Fruit fly (Drosophila melanogaster) whole organism, embryonic: ENCODE measurements around the gene RpL37A.
A peak's percentile ranks its signal among the peaks of the same experiment; 100 is the strongest.

Experiments used
- Bgb ChIP-seq: fragments of 200-800 bp; sonication (Bioruptor generic); IDR thresholded peaks from 2 replicates; pipeline ENCODE4 v1.3.6; 2022; ENCODE audit warnings: missing biosample characterization, missing genetic modification characterization; ENCODE audit not compliant: partially characterized antibody
- Blimp-1 ChIP-seq: fragments of 200-800 bp; sonication (Bioruptor generic); optimal IDR thresholded peaks from 3 replicates; lab custom pipeline; 2018; ENCODE audit warnings: missing biosample characterization, missing genetic modification characterization, mild to moderate bottlenecking, moderate library complexity, missing genetic modification reagents
- CG10209 ChIP-seq: fragments of 200-800 bp; sonication (Bioruptor generic); optimal IDR thresholded peaks from 3 replicates; lab custom pipeline; 2017; ENCODE audit warnings: missing biosample characterization, mild to moderate bottlenecking, missing genetic modification characterization, missing genetic modification reagents
- CG10274 ChIP-seq: fragments of 200-800 bp; sonication (Bioruptor generic); optimal IDR thresholded peaks from 3 replicates; lab custom pipeline; 2017; ENCODE audit warnings: missing biosample characterization, mild to moderate bottlenecking, missing genetic modification characterization
- CG11695 ChIP-seq: fragments of 200-800 bp; sonication (Bioruptor generic); IDR thresholded peaks from 3 replicates; pipeline ENCODE4 v1.3.6; 2022; ENCODE audit warnings: missing biosample characterization, missing genetic modification characterization
- CG13424 ChIP-seq: fragments of 200-800 bp; sonication (Bioruptor generic); optimal IDR thresholded peaks from 2 replicates; lab custom pipeline; 2019; ENCODE audit warnings: missing biosample characterization, mild to moderate bottlenecking, missing genetic modification characterization, moderate library complexity
- CG14667 ChIP-seq: fragments of 200-800 bp; sonication (Bioruptor generic); IDR thresholded peaks from 2 replicates; pipeline ENCODE4 v1.3.6; 2022; ENCODE audit warnings: missing biosample characterization, missing genetic modification characterization
- CG1647 ChIP-seq: fragments of 200-800 bp; sonication (Bioruptor generic); optimal IDR thresholded peaks from 3 replicates; lab custom pipeline; 2016; ENCODE audit warnings: missing biosample characterization, missing genetic modification characterization
- CG18476 ChIP-seq: fragments of 200-800 bp; sonication (Bioruptor generic); optimal IDR thresholded peaks from 2 replicates; lab custom pipeline; 2016; ENCODE audit warnings: missing biosample characterization, mild to moderate bottlenecking, missing genetic modification characterization
- CG18599 ChIP-seq: fragments of 200-800 bp; sonication (Bioruptor generic); optimal IDR thresholded peaks from 3 replicates; lab custom pipeline; 2017; ENCODE audit warnings: missing biosample characterization, missing genetic modification characterization, mild to moderate bottlenecking, moderate library complexity, missing genetic modification reagents
- CG2120 ChIP-seq: fragments of 200-800 bp; sonication (Bioruptor generic); optimal IDR thresholded peaks from 3 replicates; lab custom pipeline; 2016; ENCODE audit warnings: missing biosample characterization, missing genetic modification characterization
- CG2199 ChIP-seq: fragments of 200-800 bp; sonication (Bioruptor generic); IDR thresholded peaks from 3 replicates; pipeline ENCODE4 v1.3.6; 2022; ENCODE audit warnings: missing biosample characterization, missing genetic modification characterization
- CG3163 ChIP-seq: fragments of 200-800 bp; sonication (Bioruptor generic); optimal IDR thresholded peaks from 3 replicates; lab custom pipeline; 2016; ENCODE audit warnings: missing biosample characterization, missing genetic modification characterization
- CG32532 ChIP-seq: fragments of 200-800 bp; sonication (Bioruptor generic); IDR thresholded peaks from 2 replicates; pipeline ENCODE4 v1.3.6; 2022; ENCODE audit warnings: missing biosample characterization, missing genetic modification characterization
- CG33557 ChIP-seq: fragments of 200-800 bp; sonication (Bioruptor generic); optimal IDR thresholded peaks from 2 replicates; lab custom pipeline; 2019; ENCODE audit warnings: missing biosample characterization, mild to moderate bottlenecking, missing genetic modification characterization, moderate library complexity
- CG34376 ChIP-seq: fragments of 200-800 bp; sonication (Bioruptor generic); optimal IDR thresholded peaks from 2 replicates; lab custom pipeline; 2018; ENCODE audit warnings: missing biosample characterization, mild to moderate bottlenecking, missing genetic modification characterization
- CG3995 ChIP-seq: fragments of 200-800 bp; sonication (Bioruptor generic); optimal IDR thresholded peaks from 3 replicates; lab custom pipeline; 2016; ENCODE audit warnings: missing biosample characterization, missing genetic modification characterization
- CG42726 ChIP-seq: fragments of 200-800 bp; sonication (Bioruptor generic); IDR thresholded peaks from 2 replicates; pipeline ENCODE4 v1.3.6; 2022; ENCODE audit warnings: missing biosample characterization, missing genetic modification characterization; ENCODE audit not compliant: partially characterized antibody
- CG4617 ChIP-seq: fragments of 200-800 bp; sonication (Bioruptor generic); optimal IDR thresholded peaks from 3 replicates; lab custom pipeline; 2016; ENCODE audit warnings: missing biosample characterization, missing genetic modification characterization, borderline replicate concordance
- CG6791 ChIP-seq: fragments of 200-800 bp; sonication (Bioruptor generic); IDR thresholded peaks from 3 replicates; pipeline ENCODE4 v1.3.6; 2022; ENCODE audit warnings: missing biosample characterization, missing genetic modification characterization; ENCODE audit not compliant: partially characterized antibody
- CG7839 ChIP-seq: fragments of 200-800 bp; sonication (Bioruptor generic); optimal IDR thresholded peaks from 3 replicates; lab custom pipeline; 2018; ENCODE audit warnings: missing biosample characterization, mild to moderate bottlenecking, missing genetic modification characterization, moderate library complexity
- CG8388 ChIP-seq: fragments of 200-800 bp; sonication (Bioruptor generic); optimal IDR thresholded peaks from 2 replicates; lab custom pipeline; 2019; ENCODE audit warnings: missing biosample characterization, mild to moderate bottlenecking, missing genetic modification characterization, moderate library complexity
- CG8944 ChIP-seq: fragments of 200-800 bp; sonication (Bioruptor generic); optimal IDR thresholded peaks from 3 replicates; lab custom pipeline; 2016; ENCODE audit warnings: missing biosample characterization, missing genetic modification characterization
- Dfd ChIP-seq, 2 experiments: fragments of >200 bp; optimal IDR thresholded peaks; 2 replicates each; lab custom pipeline; 2017; ENCODE audit warnings: missing biosample characterization in 2 of 2, missing genetic modification characterization in 2 of 2
- Elba2 ChIP-seq: fragments of 200-800 bp; sonication (Bioruptor generic); optimal IDR thresholded peaks from 3 replicates; lab custom pipeline; 2016; ENCODE audit warnings: missing biosample characterization, missing genetic modification characterization
- Ets65A ChIP-seq: fragments of 200-800 bp; sonication (Bioruptor generic); peaks from one replicate; lab custom pipeline; 2016; ENCODE audit warnings: missing biosample characterization, missing genetic modification characterization
- H15 ChIP-seq: fragments of 200-800 bp; sonication (Bioruptor generic); IDR thresholded peaks from 3 replicates; pipeline ENCODE4 v1.3.6; 2022; ENCODE audit warnings: missing biosample characterization, missing genetic modification characterization
- HmgZ ChIP-seq: fragments of 200-800 bp; sonication (Bioruptor generic); optimal IDR thresholded peaks from 2 replicates; lab custom pipeline; 2018; ENCODE audit warnings: missing biosample characterization, mild to moderate bottlenecking, missing genetic modification characterization
- Lhr ChIP-seq: fragments of 200-800 bp; sonication (Bioruptor generic); optimal IDR thresholded peaks from 3 replicates; lab custom pipeline; 2017; ENCODE audit warnings: mild to moderate bottlenecking, missing biosample characterization, missing genetic modification reagents, missing genetic modification characterization
- Rfx ChIP-seq: fragments of 200-800 bp; sonication (Bioruptor generic); IDR thresholded peaks from 2 replicates; pipeline ENCODE4 v1.3.6; 2022; ENCODE audit warnings: missing biosample characterization, missing genetic modification characterization
- Spps ChIP-seq: fragments of 200-800 bp; sonication (Bioruptor generic); optimal IDR thresholded peaks from 2 replicates; lab custom pipeline; 2018; ENCODE audit warnings: missing biosample characterization, mild to moderate bottlenecking, missing genetic modification characterization
- Xrp1 ChIP-seq: fragments of 200-800 bp; sonication (Bioruptor generic); IDR thresholded peaks from 2 replicates; pipeline ENCODE4 v1.3.6; 2022; ENCODE audit warnings: missing biosample characterization, missing genetic modification characterization
- YL-1 ChIP-seq: fragments of 200-800 bp; sonication (Bioruptor generic); optimal IDR thresholded peaks from 3 replicates; lab custom pipeline; 2017; ENCODE audit warnings: missing biosample characterization, mild to moderate bottlenecking, missing genetic modification characterization
- amos ChIP-seq: fragments of 200-800 bp; sonication (Bioruptor generic); IDR thresholded peaks from 2 replicates; pipeline ENCODE4 v1.3.6; 2022; ENCODE audit warnings: missing biosample characterization, missing genetic modification characterization; ENCODE audit not compliant: partially characterized antibody
- chif ChIP-seq, 2 experiments: fragments of 200-800 bp; sonication (Bioruptor generic); optimal IDR thresholded peaks; 3 replicates each; lab custom pipeline; 2016; ENCODE audit warnings: missing biosample characterization in 2 of 2, missing genetic modification characterization in 2 of 2
- chinmo ChIP-seq: fragments of 200-800 bp; sonication (Bioruptor generic); IDR thresholded peaks from 4 replicates; pipeline ENCODE4 v1.3.6; 2022; ENCODE audit warnings: missing biosample characterization, missing genetic modification characterization; ENCODE audit not compliant: partially characterized antibody
- fu2 ChIP-seq: fragments of 200-800 bp; sonication (Bioruptor generic); optimal IDR thresholded peaks from 2 replicates; lab custom pipeline; 2016; ENCODE audit warnings: missing biosample characterization, missing genetic modification characterization
- gem ChIP-seq: fragments of 200-800 bp; sonication (Bioruptor generic); optimal IDR thresholded peaks from 2 replicates; lab custom pipeline; 2019; ENCODE audit warnings: missing biosample characterization, mild to moderate bottlenecking, missing genetic modification characterization, moderate library complexity
- insv ChIP-seq, 2 experiments: fragments of 200-800 bp; sonication (Bioruptor generic); optimal IDR thresholded peaks; 3 replicates each; lab custom pipeline; 2016 to 2018; ENCODE audit warnings: missing biosample characterization in 2 of 2, missing genetic modification characterization in 2 of 2
- jigr1 ChIP-seq: fragments of 200-800 bp; sonication (Bioruptor generic); IDR thresholded peaks from 3 replicates; pipeline ENCODE4 v1.3.6; 2022; ENCODE audit warnings: missing biosample characterization, missing genetic modification characterization
- mam ChIP-seq: fragments of 200-800 bp; sonication (Bioruptor generic); optimal IDR thresholded peaks from 3 replicates; lab custom pipeline; 2016; ENCODE audit warnings: missing biosample characterization, missing genetic modification characterization
- nmo ChIP-seq: fragments of 200-800 bp; sonication (Bioruptor generic); optimal IDR thresholded peaks from 2 replicates; lab custom pipeline; 2018; ENCODE audit warnings: missing biosample characterization, mild to moderate bottlenecking, missing genetic modification characterization, moderate library complexity
- row ChIP-seq: fragments of 200-800 bp; sonication (Bioruptor generic); IDR thresholded peaks from 3 replicates; pipeline ENCODE4 v1.3.6; 2022; ENCODE audit warnings: missing biosample characterization, missing genetic modification characterization
- sens ChIP-seq: fragments of 200-800 bp; sonication (Bioruptor generic); peaks from one replicate; lab custom pipeline; 2016; ENCODE audit warnings: missing biosample characterization, missing genetic modification characterization
- sob ChIP-seq: fragments of 200-800 bp; sonication (Bioruptor generic); IDR thresholded peaks from 2 replicates; pipeline ENCODE4 v1.3.6; 2022; ENCODE audit warnings: missing biosample characterization, missing genetic modification characterization
- wdn ChIP-seq: fragments of 200-800 bp; sonication (Bioruptor generic); IDR thresholded peaks from 2 replicates; pipeline ENCODE4 v1.3.6; 2022; ENCODE audit warnings: missing biosample characterization, missing genetic modification characterization
- zfh2 ChIP-seq: fragments of 200-800 bp; sonication (Bioruptor generic); optimal IDR thresholded peaks from 2 replicates; lab custom pipeline; 2016; ENCODE audit warnings: missing biosample characterization, missing genetic modification characterization

Gene RpL37A

DNA sequence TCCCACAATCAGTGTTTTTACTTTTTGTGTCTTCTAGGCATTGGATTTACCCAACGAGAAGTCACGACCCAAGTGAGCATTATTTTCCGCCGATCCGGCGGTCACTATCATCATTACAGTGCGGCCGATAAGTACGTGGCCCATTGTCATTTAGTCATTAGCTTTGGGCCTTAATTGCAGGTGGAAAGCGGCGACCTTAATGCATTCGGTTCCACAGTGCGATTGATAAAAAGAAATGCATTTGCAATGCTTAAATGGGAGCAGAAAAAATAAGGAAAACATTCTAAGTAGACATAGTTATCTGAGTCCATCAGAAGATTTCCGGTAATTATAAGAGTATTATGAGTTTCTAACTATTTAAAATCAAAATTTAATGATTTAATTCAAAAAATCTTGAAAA lies 21.4 kb downstream of the RpL37A start (continued):
- TF ChIP-seq gem (tag; lab: Kevin White, UChicago) = no peak
- peak; percentile 9 for TF ChIP-seq CG2120 (GFP tag; lab: Kevin White, UChicago)
- peak; percentile 32 for TF ChIP-seq CG32532 (GFP tag; lab: Robert Waterston, UW)
- TF ChIP-seq CG8388 = peak; percentile 74
- peak; percentile 26; the same call in 1 of the 3 replicates for TF ChIP-seq row (GFP tag; lab: Robert Waterston, UW)
- TF ChIP-seq CG3995 = peak; percentile 12
- TF ChIP-seq CG10274 = no peak
- TF ChIP-seq CG14667 = no peak
- TF ChIP-seq Spps (tag; lab: Kevin White, UChicago) = no peak
- no peak for TF ChIP-seq CG8944 (GFP tag; lab: Kevin White, UChicago)
- TF ChIP-seq Ets65A = peak; percentile 6
- TF ChIP-seq fu2 (GFP tag; lab: Kevin White, UChicago) = no peak
- peak; percentile 65 for TF ChIP-seq sens (GFP tag; lab: Kevin White, UChicago)
- TF ChIP-seq CG34376 (GFP tag; lab: Kevin White, UChicago) = peak; percentile 77
- 0 out of 3 replicates have a peak, but pooled peaks have one; percentile 31 for TF ChIP-seq CG11695 (GFP tag; lab: Robert Waterston, UW)
- peak; percentile 31 for TF ChIP-seq mam (GFP tag; lab: Kevin White, UChicago)
- no peak for TF ChIP-seq wdn (GFP tag; lab: Robert Waterston, UW)
- TF ChIP-seq Xrp1 (GFP tag; lab: Robert Waterston, UW) = peak; percentile 37; the same call in 1 of the 2 replicates
- TF ChIP-seq CG2199 (GFP tag; lab: Robert Waterston, UW) = peak; percentile 47; the same call in 1 of the 3 replicates

DNA sequence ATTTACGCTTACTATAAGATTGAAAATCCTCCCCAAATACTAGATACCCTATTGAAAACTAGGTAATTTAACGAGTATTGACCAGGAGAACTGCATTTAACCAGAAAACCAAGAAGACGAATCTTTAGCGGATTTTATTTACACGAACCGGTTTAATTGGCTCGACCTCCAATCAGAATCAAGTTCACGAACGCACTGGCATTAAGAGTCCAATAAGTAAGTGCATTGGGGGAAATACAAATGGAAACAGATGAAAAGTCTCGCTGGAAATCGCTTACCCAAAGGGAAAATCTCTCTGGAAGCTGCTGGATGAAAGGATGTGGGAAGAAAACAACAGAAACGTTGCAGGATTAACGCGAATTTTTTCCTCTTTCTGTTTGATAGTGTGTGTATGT lies 21.8 kb downstream of the RpL37A start:
- TF ChIP-seq Elba2 (peak; percentile 60), CG6791 (GFP tag; lab: Robert Waterston, UW) (no peak), insv (GFP tag; optimal IDR thresholded peaks at IDR 0.05; lab: Kevin White, UChicago) (peak; percentile 72 to 95), jigr1 (no peak), sens (GFP tag; lab: Kevin White, UChicago) (peak; percentile 1), HmgZ (tag; lab: Kevin White, UChicago) (no peak)

DNA sequence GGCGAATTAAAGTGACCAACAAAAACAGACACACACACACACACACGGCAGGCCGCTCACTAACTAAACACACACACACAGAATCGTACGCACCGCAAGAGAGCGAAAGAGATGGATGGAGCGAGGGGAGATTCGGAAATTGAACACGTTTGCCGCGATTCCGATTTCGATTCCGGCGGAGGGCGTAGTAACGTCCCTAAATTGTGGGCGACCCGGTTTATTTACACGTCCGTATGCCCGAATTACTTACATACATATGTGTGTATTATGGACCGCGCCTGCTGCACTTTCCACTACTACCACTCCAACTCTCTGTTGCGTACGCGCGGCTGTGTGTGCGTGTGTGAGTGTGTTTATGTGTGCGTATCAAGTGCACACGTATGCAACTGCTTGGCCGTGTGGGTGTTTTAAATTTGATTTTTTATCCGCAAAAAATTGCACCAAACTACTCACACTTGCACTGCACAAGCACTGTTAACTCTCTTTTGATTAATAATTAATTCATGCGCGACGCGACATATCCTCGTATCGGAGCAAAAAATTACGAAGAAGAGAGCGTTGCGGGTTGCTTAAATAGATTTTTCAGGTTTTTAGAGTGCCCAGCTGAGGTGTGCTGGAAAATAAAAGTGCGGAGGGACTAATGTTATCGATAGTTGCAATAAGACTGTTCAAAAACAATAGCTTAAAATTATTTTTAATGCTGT lies 22.4 kb downstream of the RpL37A start, which contains the start of gene Pgant5:
Gene Pgant5, minus strand, starts transcription at position 601 of the 704 bp plus-strand sequence.
- TF ChIP-seq chif (GFP tag; optimal IDR thresholded peaks at IDR 0.05; lab: Kevin White, UChicago) (no peak), CG7839 (tag; lab: Kevin White, UChicago) (no peak), CG13424 (no peak), amos (peak; percentile 10), YL-1 (peak; percentile 48), H15 (GFP tag; lab: Robert Waterston, UW) (no peak), Dfd (GFP tag; optimal IDR thresholded peaks at IDR 0.05; lab: Kevin White, UChicago) (peak in 1 of 2 experiments; percentile 47), Blimp-1 (no peak), Rfx (GFP tag; lab: Robert Waterston, UW) (peak; percentile 20; the same call in 1 of the 2 replicates), CG18476 (GFP tag; lab: Kevin White, UChicago) (peak; percentile 100), CG33557 (GFP tag; lab: Kevin White, UChicago) (no peak), chinmo (GFP tag; lab: Robert Waterston, UW) (0 out of 4 replicates have a peak, but pooled peaks have one; percentile 79), nmo (GFP tag; lab: Kevin White, UChicago) (no peak), CG3163 (GFP tag; lab: Kevin White, UChicago) (peak; percentile 35), CG18599 (GFP tag; lab: Kevin White, UChicago) (peak; percentile 41), zfh2 (GFP tag; lab: Kevin White, UChicago) (peak; percentile 6), CG4617 (GFP tag; lab: Kevin White, UChicago) (peak; percentile 24), CG10209 (no peak), CG42726 (0 out of 2 replicates have a peak, but pooled peaks have one; percentile 35), sob (peak; percentile 52; the same call in 1 of the 2 replicates), Lhr (GFP tag; lab: Kevin White, UChicago) (peak; percentile 47), CG1647 (GFP tag; lab: Kevin White, UChicago) (peak; percentile 20), Bgb (GFP tag; lab: Robert Waterston, UW) (peak; percentile 31; the same call in 1 of the 2 replicates)
